Worm (Caenorhabditis elegans): Measurements from ENCODE around the gene tbx-32.

ce11 chrX:1620678-1621449 is 34.4 kb upstream of the tbx-32 start, which contains the start of gene H11E01.2:
- no peak for TF ChIP-seq mdl-1 (tag; optimal IDR thresholded peaks at IDR 0.05)
- no peak for TF ChIP-seq skn-1 (tag; optimal IDR thresholded peaks at IDR 0.05)
- no peak for TF ChIP-seq ceh-82 (tag; optimal IDR thresholded peaks at IDR 0.05)
- no peak for TF ChIP-seq ets-5 (GFP tag; IDR thresholded peaks at IDR 0.05)
- TF ChIP-seq ces-1 (GFP tag; optimal IDR thresholded peaks at IDR 0.05) = no peak
- TF ChIP-seq unc-62 (GFP tag; optimal IDR thresholded peaks at IDR 0.05) = no peak
- TF ChIP-seq dpl-1 (GFP tag; optimal IDR thresholded peaks at IDR 0.05) = no peak
- TF ChIP-seq pag-3 (tag; optimal IDR thresholded peaks at IDR 0.05; ENCODE audit: borderline replicate concordance, insufficient read depth) = no peak
- no peak for TF ChIP-seq unc-86 (tag; optimal IDR thresholded peaks at IDR 0.05)
- TF ChIP-seq fkh-10 (GFP tag; optimal IDR thresholded peaks at IDR 0.05) = no peak
- no peak for TF ChIP-seq ztf-4 (tag; optimal IDR thresholded peaks at IDR 0.05)
- TF ChIP-seq lsy-2 (tag; optimal IDR thresholded peaks at IDR 0.05) = no peak
- no peak for TF ChIP-seq nhr-28 (tag; optimal IDR thresholded peaks at IDR 0.05)

Data from whole organism, L1 larva.